Worm (Caenorhabditis elegans) whole organism, L4/young adult: ENCODE measurements around the gene K01A2.5.

Source experiments
- W03F9.2 ChIP-seq: fragments of 150-350 bp; optimal IDR thresholded peaks from 2 replicates; lab custom pipeline; 2014; ENCODE audit warnings: missing biosample characterization, missing genetic modification characterization
- dao-5 ChIP-seq: sonication (generic microtip); optimal IDR thresholded peaks from 2 replicates; lab custom pipeline; 2016; ENCODE audit warnings: missing genotype, missing genetic modification characterization, moderate library complexity, missing compliant biosample characterization
- him-1 ChIP-seq: sonication (generic microtip); optimal IDR thresholded peaks from 2 replicates; lab custom pipeline; 2016; ENCODE audit warnings: missing genotype, missing genetic modification reagents, missing genetic modification characterization, missing compliant biosample characterization

DNA sequence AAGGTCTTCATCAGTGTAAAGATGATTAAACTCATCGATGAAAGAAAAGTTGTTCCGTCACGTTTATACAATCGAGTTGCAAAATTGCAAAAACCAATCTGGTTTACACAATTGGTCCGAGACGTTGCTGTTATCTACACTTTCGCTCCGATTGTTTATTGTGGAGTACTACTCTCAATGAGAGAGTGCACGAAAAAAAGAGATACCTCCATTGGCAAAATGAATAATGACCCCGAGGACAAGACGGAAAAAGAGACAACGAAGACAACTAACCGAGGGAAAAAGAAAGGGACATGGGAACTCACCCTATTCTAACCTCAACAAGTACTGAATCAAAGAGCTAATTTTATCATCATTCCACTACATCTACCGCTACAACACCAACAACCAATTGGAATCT is 12.5 kb downstream of the K01A2.5 start:
- TF ChIP-seq W03F9.2 (tag; lab: Kevin White, UChicago) = no peak
- no peak for TF ChIP-seq dao-5 (tag; lab: Kevin White, UChicago)
- no peak for TF ChIP-seq him-1 (tag; lab: Kevin White, UChicago)
